Fruit fly (Drosophila melanogaster) Kc167 (cell line): Measurements from ENCODE around the gene CG14636.

Experiments used
- Myc ChIP-seq: fragments of >200 bp; optimal IDR thresholded peaks from 2 replicates; lab custom pipeline; 2017; ENCODE audit warnings: missing external identifiers
- Sin3A ChIP-seq: fragments of >200 bp; optimal IDR thresholded peaks from 2 replicates; lab custom pipeline; 2018; ENCODE audit warnings: missing external identifiers
- psq ChIP-seq: fragments of >200 bp; optimal IDR thresholded peaks from 2 replicates; lab custom pipeline; 2017; ENCODE audit warnings: missing external identifiers
- ttk ChIP-seq: sonication (Bioruptor generic); optimal IDR thresholded peaks from 2 replicates; lab custom pipeline; 2017; ENCODE audit warnings: missing external identifiers

- no peak for TF ChIP-seq Sin3A (lab: Kevin White, UChicago)
- TF ChIP-seq Myc (lab: Kevin White, UChicago): no peak
- TF ChIP-seq psq (lab: Kevin White, UChicago): no peak
- no peak for TF ChIP-seq ttk (lab: Kevin White, UChicago)
Observed at dm6 chr3R:4249947-4250346, 34.8 kb upstream of the CG14636 start.
